Fruit fly (Drosophila melanogaster) whole organism, embryonic: ENCODE measurements around the gene Chd1.

Source experiments
- ATbp ChIP-seq: fragments of 200-800 bp; sonication (Bioruptor generic); optimal IDR thresholded peaks from 2 replicates; lab custom pipeline; 2017; ENCODE audit warnings: missing biosample characterization, mild to moderate bottlenecking, missing genetic modification characterization, missing genetic modification reagents
- Antp ChIP-seq: fragments of 200-800 bp; sonication (Bioruptor generic); optimal IDR thresholded peaks from 3 replicates; lab custom pipeline; 2016; ENCODE audit warnings: missing biosample characterization, missing genetic modification characterization
- CG10462 ChIP-seq: fragments of 200-800 bp; sonication (Bioruptor generic); optimal IDR thresholded peaks from 2 replicates; lab custom pipeline; 2016; ENCODE audit warnings: missing biosample characterization, missing genetic modification characterization
- CG11560 ChIP-seq: fragments of 200-800 bp; sonication (Bioruptor generic); IDR thresholded peaks from 3 replicates; pipeline ENCODE4 v1.3.6; 2022; ENCODE audit warnings: missing biosample characterization, missing genetic modification characterization
- CG12659 ChIP-seq: fragments of 200-800 bp; sonication (Bioruptor generic); optimal IDR thresholded peaks from 3 replicates; lab custom pipeline; 2017; ENCODE audit warnings: mild to moderate bottlenecking, missing biosample characterization, missing genetic modification reagents, missing genetic modification characterization
- CG13287 ChIP-seq: fragments of 200-800 bp; sonication (Bioruptor generic); IDR thresholded peaks from 2 replicates; pipeline ENCODE4 v1.3.6; 2022; ENCODE audit warnings: missing biosample characterization, missing genetic modification characterization; ENCODE audit not compliant: partially characterized antibody
- CG13624 ChIP-seq: fragments of 200-800 bp; sonication (Bioruptor generic); optimal IDR thresholded peaks from 2 replicates; lab custom pipeline; 2016; ENCODE audit warnings: missing biosample characterization, missing genetic modification characterization
- CG14667 ChIP-seq: fragments of 200-800 bp; sonication (Bioruptor generic); IDR thresholded peaks from 2 replicates; pipeline ENCODE4 v1.3.6; 2022; ENCODE audit warnings: missing biosample characterization, missing genetic modification characterization
- CG14860 ChIP-seq: fragments of 200-800 bp; sonication (Bioruptor generic); IDR thresholded peaks from 3 replicates; pipeline ENCODE4 v1.3.6; 2022; ENCODE audit warnings: missing biosample characterization, missing genetic modification characterization; ENCODE audit not compliant: partially characterized antibody
- CG15479 ChIP-seq: fragments of 200-800 bp; sonication (Bioruptor generic); optimal IDR thresholded peaks from 3 replicates; lab custom pipeline; 2019; ENCODE audit warnings: missing biosample characterization, mild to moderate bottlenecking, missing genetic modification characterization, moderate library complexity
- CG15514 ChIP-seq: fragments of 200-800 bp; sonication (Bioruptor generic); optimal IDR thresholded peaks from 3 replicates; lab custom pipeline; 2017; ENCODE audit warnings: missing biosample characterization, missing genetic modification characterization, mild to moderate bottlenecking, moderate library complexity, missing genetic modification reagents
- CG17186 ChIP-seq: fragments of 200-800 bp; sonication (Bioruptor generic); optimal IDR thresholded peaks from 3 replicates; lab custom pipeline; 2017; ENCODE audit warnings: missing biosample characterization, missing genetic modification reagents, missing genetic modification characterization
- CG1792 ChIP-seq: fragments of 200-800 bp; sonication (Bioruptor generic); optimal IDR thresholded peaks from 2 replicates; lab custom pipeline; 2016; ENCODE audit warnings: missing biosample characterization, missing genetic modification characterization
- CG31388 ChIP-seq: fragments of 200-800 bp; sonication (Bioruptor generic); optimal IDR thresholded peaks from 2 replicates; lab custom pipeline; 2016; ENCODE audit warnings: missing biosample characterization, missing genetic modification characterization
- CG34422 ChIP-seq: fragments of 200-800 bp; sonication (Bioruptor generic); IDR thresholded peaks from 3 replicates; pipeline ENCODE4 v1.3.6; 2022; ENCODE audit warnings: missing biosample characterization, missing genetic modification characterization
- CG42726 ChIP-seq: fragments of 200-800 bp; sonication (Bioruptor generic); IDR thresholded peaks from 2 replicates; pipeline ENCODE4 v1.3.6; 2022; ENCODE audit warnings: missing biosample characterization, missing genetic modification characterization; ENCODE audit not compliant: partially characterized antibody
- CG4820 ChIP-seq: fragments of 200-800 bp; sonication (Bioruptor generic); optimal IDR thresholded peaks from 3 replicates; lab custom pipeline; 2016; ENCODE audit warnings: missing biosample characterization, missing genetic modification characterization
- CG6254 ChIP-seq: fragments of 200-800 bp; sonication (Bioruptor generic); optimal IDR thresholded peaks from 3 replicates; lab custom pipeline; 2017; ENCODE audit warnings: mild to moderate bottlenecking, missing biosample characterization, missing genetic modification reagents, missing genetic modification characterization
- CG6854 ChIP-seq: fragments of 200-800 bp; sonication (Bioruptor generic); optimal IDR thresholded peaks from 3 replicates; lab custom pipeline; 2017; ENCODE audit warnings: missing biosample characterization, mild to moderate bottlenecking, missing genetic modification characterization
- CHES-1-like ChIP-seq: fragments of 200-800 bp; sonication (Bioruptor generic); optimal IDR thresholded peaks from 2 replicates; lab custom pipeline; 2016; ENCODE audit warnings: missing biosample characterization, missing genetic modification characterization
- Dp ChIP-seq: fragments of 200-800 bp; sonication (Bioruptor generic); optimal IDR thresholded peaks from 2 replicates; lab custom pipeline; 2018; ENCODE audit warnings: missing biosample characterization, mild to moderate bottlenecking, missing genetic modification characterization, moderate library complexity
- GATAe ChIP-seq: fragments of 200-800 bp; sonication (Bioruptor generic); conservative IDR thresholded peaks from 2 replicates; pipeline ENCODE4 v1.3.6; 2022; ENCODE audit warnings: missing biosample characterization, missing genetic modification characterization
- Hey ChIP-seq: fragments of 200-800 bp; sonication (Bioruptor generic); optimal IDR thresholded peaks from 3 replicates; lab custom pipeline; 2018; ENCODE audit warnings: missing biosample characterization, mild to moderate bottlenecking, missing genetic modification characterization
- HmgD ChIP-seq: fragments of 200-800 bp; sonication (Bioruptor generic); optimal IDR thresholded peaks from 3 replicates; lab custom pipeline; 2016; ENCODE audit warnings: missing biosample characterization, missing genetic modification characterization
- HmgZ ChIP-seq: fragments of 200-800 bp; sonication (Bioruptor generic); optimal IDR thresholded peaks from 2 replicates; lab custom pipeline; 2018; ENCODE audit warnings: missing biosample characterization, mild to moderate bottlenecking, missing genetic modification characterization
- MESR4 ChIP-seq: fragments of 200-800 bp; sonication (Bioruptor generic); optimal IDR thresholded peaks from 2 replicates; lab custom pipeline; 2018; ENCODE audit warnings: missing biosample characterization, mild to moderate bottlenecking, missing genetic modification characterization, moderate library complexity
- Med ChIP-seq: fragments of 200-800 bp; sonication (Bioruptor generic); peaks from one replicate; lab custom pipeline; 2016; ENCODE audit warnings: missing biosample characterization, missing genetic modification characterization, mild to moderate bottlenecking, inconsistent platforms, moderate library complexity
- Myb ChIP-seq: fragments of 200-800 bp; sonication (Bioruptor generic); optimal IDR thresholded peaks from 2 replicates; lab custom pipeline; 2016; ENCODE audit warnings: missing biosample characterization, missing genetic modification characterization
- NK7.1 ChIP-seq: fragments of 200-800 bp; sonication (Bioruptor generic); optimal IDR thresholded peaks from 3 replicates; lab custom pipeline; 2016; ENCODE audit warnings: missing biosample characterization, missing genetic modification characterization
- Neu2 ChIP-seq: fragments of 200-800 bp; sonication (Bioruptor generic); optimal IDR thresholded peaks from 3 replicates; lab custom pipeline; 2016; ENCODE audit warnings: missing biosample characterization, missing genetic modification characterization, borderline replicate concordance
- Scr ChIP-seq: fragments of 200-800 bp; sonication (Bioruptor generic); IDR thresholded peaks from 2 replicates; pipeline ENCODE4 v1.3.6; 2022; ENCODE audit warnings: missing biosample characterization, missing genetic modification characterization; ENCODE audit not compliant: partially characterized antibody
- YL-1 ChIP-seq: fragments of 200-800 bp; sonication (Bioruptor generic); optimal IDR thresholded peaks from 3 replicates; lab custom pipeline; 2017; ENCODE audit warnings: missing biosample characterization, mild to moderate bottlenecking, missing genetic modification characterization
- abd-A ChIP-seq: fragments of 200-800 bp; sonication (Bioruptor generic); optimal IDR thresholded peaks from 3 replicates; lab custom pipeline; 2019; ENCODE audit warnings: missing biosample characterization, mild to moderate bottlenecking, missing genetic modification characterization, moderate library complexity
- bab2 ChIP-seq: fragments of 200-800 bp; sonication (Bioruptor generic); optimal IDR thresholded peaks from 2 replicates; lab custom pipeline; 2016; ENCODE audit warnings: missing biosample characterization, missing genetic modification characterization
- chif ChIP-seq, 2 experiments: fragments of 200-800 bp; sonication (Bioruptor generic); optimal IDR thresholded peaks; 3 replicates each; lab custom pipeline; 2016; ENCODE audit warnings: missing biosample characterization in 2 of 2, missing genetic modification characterization in 2 of 2
- chinmo ChIP-seq: fragments of 200-800 bp; sonication (Bioruptor generic); IDR thresholded peaks from 4 replicates; pipeline ENCODE4 v1.3.6; 2022; ENCODE audit warnings: missing biosample characterization, missing genetic modification characterization; ENCODE audit not compliant: partially characterized antibody
- dysf ChIP-seq: fragments of 200-800 bp; sonication (Bioruptor generic); IDR thresholded peaks from 3 replicates; pipeline ENCODE4 v1.3.6; 2022; ENCODE audit warnings: missing biosample characterization, missing genetic modification characterization
- esg ChIP-seq: fragments of 200-800 bp; sonication (Bioruptor generic); conservative IDR thresholded peaks from 2 replicates; pipeline ENCODE4 v1.3.6; 2022; ENCODE audit warnings: missing biosample characterization, missing genetic modification characterization
- gsb-n ChIP-seq: fragments of 200-800 bp; sonication (Bioruptor generic); optimal IDR thresholded peaks from 3 replicates; lab custom pipeline; 2018; ENCODE audit warnings: missing biosample characterization, mild to moderate bottlenecking, missing genetic modification characterization
- hbn ChIP-seq: fragments of 200-800 bp; sonication (Bioruptor generic); IDR thresholded peaks from 2 replicates; pipeline ENCODE4 v1.3.6; 2022; ENCODE audit warnings: missing biosample characterization, missing genetic modification characterization; ENCODE audit not compliant: partially characterized antibody
- jumu ChIP-seq: fragments of 200-800 bp; sonication (Bioruptor generic); optimal IDR thresholded peaks from 3 replicates; lab custom pipeline; 2016; ENCODE audit warnings: missing biosample characterization, missing genetic modification characterization
- mld ChIP-seq: fragments of 200-800 bp; sonication (Bioruptor generic); IDR thresholded peaks from 3 replicates; pipeline ENCODE4 v1.3.6; 2022; ENCODE audit warnings: missing biosample characterization, missing genetic modification characterization; ENCODE audit not compliant: partially characterized antibody
- nerfin-2 ChIP-seq: fragments of 200-800 bp; sonication (Bioruptor generic); IDR thresholded peaks from 2 replicates; pipeline ENCODE4 v1.3.6; 2022; ENCODE audit warnings: missing biosample characterization, missing genetic modification characterization; ENCODE audit not compliant: partially characterized antibody
- pum ChIP-seq: fragments of 200-800 bp; sonication (Bioruptor generic); optimal IDR thresholded peaks from 2 replicates; lab custom pipeline; 2016; ENCODE audit warnings: missing biosample characterization, missing genetic modification characterization
- sim ChIP-seq: fragments of 200-800 bp; sonication (Bioruptor generic); IDR thresholded peaks from 2 replicates; pipeline ENCODE4 v1.3.6; 2022; ENCODE audit warnings: missing biosample characterization, missing genetic modification characterization
- sima ChIP-seq: fragments of 200-800 bp; sonication (Bioruptor generic); optimal IDR thresholded peaks from 2 replicates; lab custom pipeline; 2016; ENCODE audit warnings: missing biosample characterization, missing genetic modification characterization
- stwl ChIP-seq: fragments of 200-800 bp; sonication (Bioruptor generic); optimal IDR thresholded peaks from 3 replicates; lab custom pipeline; 2018; ENCODE audit warnings: missing biosample characterization, mild to moderate bottlenecking, missing genetic modification characterization, moderate library complexity
- tna ChIP-seq: fragments of 200-800 bp; sonication (Bioruptor generic); IDR thresholded peaks from 2 replicates; pipeline ENCODE4 v1.3.6; 2022; ENCODE audit warnings: missing biosample characterization, missing genetic modification characterization; ENCODE audit not compliant: partially characterized antibody
- unc-4 ChIP-seq: fragments of 200-800 bp; sonication (Bioruptor generic); IDR thresholded peaks from 2 replicates; pipeline ENCODE4 v1.3.6; 2022; ENCODE audit warnings: missing biosample characterization, missing genetic modification characterization; ENCODE audit not compliant: partially characterized antibody
- vvl ChIP-seq: fragments of 200-800 bp; sonication (Bioruptor generic); IDR thresholded peaks from 2 replicates; pipeline ENCODE4 v1.3.6; 2022; ENCODE audit warnings: missing biosample characterization, missing genetic modification characterization

Chd1 gene

dm6 chr2L:3022986-3023385 lies 35.5 kb upstream of the Chd1 start, which contains the start of the genes alpha4GT1 and Prp40:
Gene alpha4GT1, minus strand, starts transcription at chr2L:3023141.
Gene Prp40, plus strand, starts transcription at chr2L:3023226.
- no peak for TF ChIP-seq pum (GFP tag; lab: Kevin White, UChicago)
- peak; percentile 31; the same call in 1 of the 3 replicates for TF ChIP-seq CG34422
- no peak for TF ChIP-seq CG42726 (GFP tag; lab: Robert Waterston, UW)
- TF ChIP-seq CG6854 (GFP tag; lab: Kevin White, UChicago): no peak
- TF ChIP-seq CG6254 (GFP tag; lab: Kevin White, UChicago): peak; percentile 70
- no peak for TF ChIP-seq GATAe
- TF ChIP-seq sima (GFP tag; lab: Kevin White, UChicago): no peak
- peak; percentile 62 for TF ChIP-seq YL-1 (GFP tag; lab: Kevin White, UChicago)
- peak; percentile 17 for TF ChIP-seq CG13624 (GFP tag; lab: Kevin White, UChicago)
- TF ChIP-seq CG10462: no peak
- peak; percentile 43 for TF ChIP-seq Myb (GFP tag; lab: Kevin White, UChicago)
- peak; percentile 87 for TF ChIP-seq CG13287 (GFP tag; lab: Robert Waterston, UW)
- no peak for TF ChIP-seq Hey (tag; lab: Kevin White, UChicago)
- peak; percentile 95 for TF ChIP-seq chinmo
- TF ChIP-seq CG31388 (GFP tag; lab: Kevin White, UChicago): no peak
- TF ChIP-seq vvl (GFP tag; lab: Robert Waterston, UW): peak; percentile 21; the same call in 1 of the 2 replicates
- no peak for TF ChIP-seq bab2 (GFP tag; lab: Kevin White, UChicago)
- no peak for TF ChIP-seq chif (GFP tag; optimal IDR thresholded peaks at IDR 0.05; lab: Kevin White, UChicago)
- no peak for TF ChIP-seq sim (GFP tag; lab: Robert Waterston, UW)
- TF ChIP-seq NK7.1 (GFP tag; lab: Kevin White, UChicago): no peak
- peak; percentile 39 for TF ChIP-seq Med (GFP tag; lab: Kevin White, UChicago)
- TF ChIP-seq CG17186 (GFP tag; lab: Kevin White, UChicago): peak; percentile 73
- TF ChIP-seq CHES-1-like: peak; percentile 30
- no peak for TF ChIP-seq Antp (GFP tag; lab: Kevin White, UChicago)
- peak; percentile 54 for TF ChIP-seq CG12659
- TF ChIP-seq CG14860 (GFP tag; lab: Robert Waterston, UW): peak; percentile 80
- TF ChIP-seq stwl (tag; lab: Kevin White, UChicago): peak; percentile 72
- peak; percentile 49 for TF ChIP-seq HmgZ (tag; lab: Kevin White, UChicago)
- no peak for TF ChIP-seq jumu (GFP tag; lab: Kevin White, UChicago)
- TF ChIP-seq nerfin-2 (GFP tag; lab: Robert Waterston, UW): peak; percentile 84
- peak; percentile 6 for TF ChIP-seq HmgD (GFP tag; lab: Kevin White, UChicago)
- peak; percentile 20 for TF ChIP-seq CG15479 (GFP tag; lab: Kevin White, UChicago)
- TF ChIP-seq CG15514 (GFP tag; lab: Kevin White, UChicago): peak; percentile 91
- TF ChIP-seq CG14667 (GFP tag; lab: Robert Waterston, UW): no peak
- TF ChIP-seq unc-4 (GFP tag; lab: Robert Waterston, UW): peak; percentile 65
- TF ChIP-seq Dp: peak; percentile 53
- peak; percentile 86 for TF ChIP-seq CG11560 (tag; lab: Robert Waterston, UW)
- TF ChIP-seq CG1792 (GFP tag; lab: Kevin White, UChicago): no peak
- no peak for TF ChIP-seq dysf (GFP tag; lab: Robert Waterston, UW)
- TF ChIP-seq CG4820 (GFP tag; lab: Kevin White, UChicago): no peak
- TF ChIP-seq hbn (GFP tag; lab: Robert Waterston, UW): peak; percentile 71
- no peak for TF ChIP-seq ATbp
- TF ChIP-seq esg: no peak
- peak; percentile 80 for TF ChIP-seq mld
- TF ChIP-seq MESR4 (GFP tag; lab: Kevin White, UChicago): peak; percentile 77
- peak; percentile 73 for TF ChIP-seq Scr (GFP tag; lab: Robert Waterston, UW)
- TF ChIP-seq Neu2: no peak
- TF ChIP-seq tna: peak; percentile 91
- no peak for TF ChIP-seq abd-A
- TF ChIP-seq gsb-n (tag; lab: Kevin White, UChicago): no peak
